Worm (Caenorhabditis elegans) whole organism, L4 larva: ENCODE data around the gene ttyh-1.

Experiments used
- D1046.2 ChIP-seq: fragments of 200-800 bp; sonication (Bioruptor generic); IDR thresholded peaks from 2 replicates; pipeline ENCODE4 v1.3.6; 2022; ENCODE audit warnings: missing genetic modification characterization, missing compliant biosample characterization
- F26F4.8 ChIP-seq: fragments of 200-800 bp; sonication (Bioruptor generic); conservative IDR thresholded peaks from 2 replicates; pipeline ENCODE4 v1.3.6; 2022; ENCODE audit warnings: missing genetic modification characterization, missing compliant biosample characterization
- F37D6.2 ChIP-seq: sonication (generic microtip); optimal IDR thresholded peaks from 2 replicates; lab custom pipeline; 2016; ENCODE audit warnings: mild to moderate bottlenecking, missing genetic modification characterization, missing compliant biosample characterization
- F49E8.2 ChIP-seq: sonication (generic microtip); optimal IDR thresholded peaks from 2 replicates; lab custom pipeline; 2016; ENCODE audit warnings: missing compliant biosample characterization, mild to moderate bottlenecking, missing genetic modification characterization, borderline replicate concordance
- T26A8.4 ChIP-seq: fragments of 200-800 bp; sonication (Bioruptor generic); IDR thresholded peaks from 2 replicates; pipeline ENCODE4 v1.3.6; 2022; ENCODE audit warnings: missing genetic modification characterization, missing compliant biosample characterization
- Y48G9A.11 ChIP-seq: fragments of 200-800 bp; sonication (Bioruptor generic); IDR thresholded peaks from 2 replicates; pipeline ENCODE4 v1.3.6; 2022; ENCODE audit warnings: missing genetic modification reagents, missing genetic modification characterization, missing compliant biosample characterization
- ZK337.2 ChIP-seq: fragments of 200-800 bp; sonication (Bioruptor generic); IDR thresholded peaks from 2 replicates; pipeline ENCODE4 v1.3.6; 2022; ENCODE audit warnings: missing genetic modification reagents, missing genetic modification characterization, missing compliant biosample characterization
- aly-2 ChIP-seq: sonication (generic microtip); optimal IDR thresholded peaks from 2 replicates; lab custom pipeline; 2018; ENCODE audit warnings: missing biosample characterization, missing genetic modification characterization
- arid-1 ChIP-seq: fragments of 200-800 bp; sonication (Bioruptor generic); conservative IDR thresholded peaks from 2 replicates; pipeline ENCODE4 v1.3.6; 2022; ENCODE audit warnings: missing genetic modification reagents, missing genetic modification characterization, missing compliant biosample characterization
- ceh-20 ChIP-seq: fragments of 200-800 bp; sonication (Bioruptor generic); IDR thresholded peaks from 2 replicates; pipeline ENCODE4 v1.3.6; 2022; ENCODE audit warnings: missing genetic modification reagents, missing genetic modification characterization, missing compliant biosample characterization
- ceh-28 ChIP-seq: fragments of 150-350 bp; optimal IDR thresholded peaks from 2 replicates; lab custom pipeline; 2014; ENCODE audit warnings: missing biosample characterization, missing genetic modification reagents, missing genetic modification characterization
- ceh-32 ChIP-seq: sonication (generic microtip); optimal IDR thresholded peaks from 2 replicates; lab custom pipeline; 2016; ENCODE audit warnings: mild to moderate bottlenecking, missing genetic modification characterization, missing compliant biosample characterization; ENCODE audit not compliant: poor library complexity
- ceh-82 ChIP-seq: sonication (generic microtip); optimal IDR thresholded peaks from 2 replicates; lab custom pipeline; 2017; ENCODE audit warnings: missing biosample characterization, missing genetic modification characterization
- cey-2 ChIP-seq: sonication (generic microtip); optimal IDR thresholded peaks from 3 replicates; lab custom pipeline; 2017; ENCODE audit warnings: missing genetic modification characterization, mild to moderate bottlenecking, missing compliant biosample characterization, antibody characterized with exemption, borderline replicate concordance; ENCODE audit not compliant: insufficient read depth
- ctbp-1 ChIP-seq: fragments of 200-800 bp; sonication (Bioruptor generic); IDR thresholded peaks from 2 replicates; pipeline ENCODE4 v1.3.6; 2022; ENCODE audit warnings: missing genetic modification reagents, missing genetic modification characterization, missing compliant biosample characterization
- dmd-8 ChIP-seq: fragments of 200-800 bp; sonication (Bioruptor generic); IDR thresholded peaks from 2 replicates; pipeline ENCODE4 v1.3.6; 2022; ENCODE audit warnings: missing genetic modification characterization, missing compliant biosample characterization
- dmd-9 ChIP-seq: fragments of 200-800 bp; sonication (Bioruptor generic); IDR thresholded peaks from 2 replicates; pipeline ENCODE4 v1.3.6; 2022; ENCODE audit warnings: missing genetic modification reagents, missing genetic modification characterization, missing compliant biosample characterization
- duxl-1 ChIP-seq: sonication (generic microtip); optimal IDR thresholded peaks from 2 replicates; lab custom pipeline; 2016; ENCODE audit warnings: mild to moderate bottlenecking, missing genetic modification characterization, moderate library complexity, missing compliant biosample characterization; ENCODE audit not compliant: poor library complexity
- egl-27 ChIP-seq: sonication (generic microtip); optimal IDR thresholded peaks from 3 replicates; lab custom pipeline; 2017; ENCODE audit warnings: missing biosample characterization, missing genetic modification reagents, missing genetic modification characterization
- egl-43 ChIP-seq: fragments of 200-800 bp; sonication (Bioruptor generic); IDR thresholded peaks from 2 replicates; pipeline ENCODE4 v1.3.6; 2022; ENCODE audit warnings: missing genetic modification reagents, missing genetic modification characterization, missing compliant biosample characterization
- fos-1 ChIP-seq: fragments of 150-350 bp; optimal IDR thresholded peaks from 2 replicates; lab custom pipeline; 2014; ENCODE audit warnings: missing biosample characterization, missing genetic modification characterization
- gei-8 ChIP-seq: fragments of 200-800 bp; sonication (Bioruptor generic); optimal IDR thresholded peaks from 2 replicates; lab custom pipeline; 2018; ENCODE audit warnings: mild to moderate bottlenecking, missing genetic modification characterization, missing compliant biosample characterization
- hif-1 ChIP-seq, 2 experiments: sonication (generic microtip); optimal IDR thresholded peaks; 2 replicates each; lab custom pipeline; 2016 to 2017; ENCODE audit warnings: missing compliant biosample characterization in 2 of 2, missing genetic modification characterization in 2 of 2, missing genetic modification reagents in 2 of 2, missing genotype in 2 of 2, mild to moderate bottlenecking in 1 of 2
- hlh-11 ChIP-seq: fragments of 200-800 bp; sonication (Bioruptor generic); optimal IDR thresholded peaks from 2 replicates; lab custom pipeline; 2018; ENCODE audit warnings: mild to moderate bottlenecking, missing genetic modification characterization, missing compliant biosample characterization
- lin-15B ChIP-seq: fragments of 150-350 bp; sonication (generic microtip); optimal IDR thresholded peaks from 3 replicates; lab custom pipeline; 2014; ENCODE audit warnings: missing biosample characterization, missing genetic modification characterization
- lin-29 ChIP-seq: fragments of 200-800 bp; sonication (Bioruptor generic); IDR thresholded peaks from 2 replicates; pipeline ENCODE4 v1.3.6; 2022; ENCODE audit warnings: missing genetic modification reagents, missing genetic modification characterization, missing compliant biosample characterization
- lin-38 ChIP-seq: fragments of 200-800 bp; sonication (Bioruptor generic); IDR thresholded peaks from 2 replicates; pipeline ENCODE4 v1.3.6; 2022; ENCODE audit warnings: missing genetic modification reagents, missing genetic modification characterization, missing compliant biosample characterization
- lsy-2 ChIP-seq, 2 experiments: fragments of 150-350 bp in 1 of 2; sonication (generic microtip) in 1 of 2; optimal IDR thresholded peaks; 2 replicates each; lab custom pipeline; 2014 to 2017; ENCODE audit warnings: missing biosample characterization in 2 of 2, missing genetic modification characterization in 2 of 2
- mep-1 ChIP-seq: fragments of 150-350 bp; sonication (generic microtip); optimal IDR thresholded peaks from 3 replicates; lab custom pipeline; 2014; ENCODE audit warnings: missing biosample characterization, missing genetic modification characterization
- mes-2 ChIP-seq: sonication (generic microtip); optimal IDR thresholded peaks from 2 replicates; lab custom pipeline; 2016; ENCODE audit warnings: missing genotype, mild to moderate bottlenecking, missing genetic modification characterization, missing compliant biosample characterization; ENCODE audit not compliant: poor library complexity, severe bottlenecking
- mxl-2 ChIP-seq: fragments of 200-800 bp; sonication (Bioruptor generic); conservative IDR thresholded peaks from 2 replicates; pipeline ENCODE4 v1.3.6; 2022; ENCODE audit warnings: missing genetic modification reagents, missing genetic modification characterization, missing compliant biosample characterization
- mxl-3 ChIP-seq: fragments of 200-800 bp; sonication (Bioruptor generic); optimal IDR thresholded peaks from 2 replicates; lab custom pipeline; 2018; ENCODE audit warnings: mild to moderate bottlenecking, missing genetic modification characterization, missing compliant biosample characterization
- nhr-237 ChIP-seq: sonication (generic microtip); optimal IDR thresholded peaks from 2 replicates; lab custom pipeline; 2017; ENCODE audit warnings: missing biosample characterization, missing genetic modification characterization
- nhr-25 ChIP-seq: sonication (generic microtip); optimal IDR thresholded peaks from 2 replicates; lab custom pipeline; 2017; ENCODE audit warnings: missing genetic modification characterization, mild to moderate bottlenecking, missing compliant biosample characterization, antibody characterized with exemption, moderate library complexity, borderline replicate concordance; ENCODE audit not compliant: insufficient read depth
- nhr-28 ChIP-seq: fragments of 150-350 bp; optimal IDR thresholded peaks from 2 replicates; lab custom pipeline; 2014; ENCODE audit warnings: missing biosample characterization, missing genetic modification characterization
- nhr-6 ChIP-seq: fragments of 150-350 bp; optimal IDR thresholded peaks from 2 replicates; lab custom pipeline; 2014; ENCODE audit warnings: missing biosample characterization, missing genetic modification characterization
- pha-4 ChIP-seq, 2 experiments: fragments of 150-350 bp in 1 of 2; fragments of 200-800 bp in 1 of 2; sonication (Bioruptor generic) in 1 of 2; IDR thresholded peaks in 1 of 2; optimal IDR thresholded peaks in 1 of 2; 2 replicates each; pipeline versions ENCODE4 v1.3.6 to Lab custom; 2014 to 2022; ENCODE audit warnings: missing genetic modification characterization in 2 of 2, missing genetic modification reagents in 2 of 2, missing biosample characterization in 1 of 2, missing compliant biosample characterization in 1 of 2
- php-3 ChIP-seq: fragments of 200-800 bp; sonication (Bioruptor generic); IDR thresholded peaks from 2 replicates; pipeline ENCODE4 v1.3.6; 2022; ENCODE audit warnings: missing genetic modification reagents, missing genetic modification characterization, missing compliant biosample characterization
- pqm-1 ChIP-seq: sonication (generic microtip); optimal IDR thresholded peaks from 2 replicates; lab custom pipeline; 2017; ENCODE audit warnings: missing biosample characterization, missing genetic modification characterization
- saeg-2 ChIP-seq: fragments of 200-800 bp; sonication (Bioruptor generic); IDR thresholded peaks from 2 replicates; pipeline ENCODE4 v1.3.6; 2022; ENCODE audit warnings: missing genetic modification reagents, missing genetic modification characterization, missing compliant biosample characterization
- skn-1 ChIP-seq: fragments of 150-350 bp; optimal IDR thresholded peaks from 2 replicates; lab custom pipeline; 2014; ENCODE audit warnings: missing biosample characterization, missing genetic modification characterization
- snpc-1.2 ChIP-seq: fragments of 200-800 bp; sonication (Bioruptor generic); IDR thresholded peaks from 2 replicates; pipeline ENCODE4 v1.3.6; 2022; ENCODE audit warnings: missing genetic modification reagents, missing genetic modification characterization, missing compliant biosample characterization
- snpc-4 ChIP-seq: fragments of 150-350 bp; optimal IDR thresholded peaks from 2 replicates; lab custom pipeline; 2014; ENCODE audit warnings: missing biosample characterization, missing genetic modification characterization
- unc-39 ChIP-seq: sonication (generic microtip); optimal IDR thresholded peaks from 2 replicates; lab custom pipeline; 2017; ENCODE audit warnings: missing biosample characterization, missing genetic modification characterization
- zfp-3 ChIP-seq: fragments of 200-800 bp; sonication (Bioruptor generic); conservative IDR thresholded peaks from 2 replicates; pipeline ENCODE4 v1.3.6; 2022; ENCODE audit warnings: missing genetic modification reagents, missing genetic modification characterization, missing compliant biosample characterization
- zip-11 ChIP-seq: fragments of 200-800 bp; sonication (Bioruptor generic); IDR thresholded peaks from 2 replicates; pipeline ENCODE4 v1.3.6; 2022; ENCODE audit warnings: missing genetic modification characterization, missing compliant biosample characterization
- zip-2 ChIP-seq: fragments of 150-350 bp; optimal IDR thresholded peaks from 2 replicates; lab custom pipeline; 2014; ENCODE audit warnings: missing biosample characterization, missing genetic modification characterization
- ztf-11 ChIP-seq: fragments of 150-350 bp; optimal IDR thresholded peaks from 2 replicates; lab custom pipeline; 2014; ENCODE audit warnings: missing biosample characterization, missing genetic modification characterization

ttyh-1 gene

ce11 chrX:11392924-11393323 is 24.4 kb downstream of the ttyh-1 start, which contains the start of gene prx-12 (continued):
- no peak for TF ChIP-seq zfp-3
- TF ChIP-seq nhr-6 (tag; lab: Kevin White, UChicago) = no peak
- TF ChIP-seq, all 104 proteins: peak for 10

DNA sequence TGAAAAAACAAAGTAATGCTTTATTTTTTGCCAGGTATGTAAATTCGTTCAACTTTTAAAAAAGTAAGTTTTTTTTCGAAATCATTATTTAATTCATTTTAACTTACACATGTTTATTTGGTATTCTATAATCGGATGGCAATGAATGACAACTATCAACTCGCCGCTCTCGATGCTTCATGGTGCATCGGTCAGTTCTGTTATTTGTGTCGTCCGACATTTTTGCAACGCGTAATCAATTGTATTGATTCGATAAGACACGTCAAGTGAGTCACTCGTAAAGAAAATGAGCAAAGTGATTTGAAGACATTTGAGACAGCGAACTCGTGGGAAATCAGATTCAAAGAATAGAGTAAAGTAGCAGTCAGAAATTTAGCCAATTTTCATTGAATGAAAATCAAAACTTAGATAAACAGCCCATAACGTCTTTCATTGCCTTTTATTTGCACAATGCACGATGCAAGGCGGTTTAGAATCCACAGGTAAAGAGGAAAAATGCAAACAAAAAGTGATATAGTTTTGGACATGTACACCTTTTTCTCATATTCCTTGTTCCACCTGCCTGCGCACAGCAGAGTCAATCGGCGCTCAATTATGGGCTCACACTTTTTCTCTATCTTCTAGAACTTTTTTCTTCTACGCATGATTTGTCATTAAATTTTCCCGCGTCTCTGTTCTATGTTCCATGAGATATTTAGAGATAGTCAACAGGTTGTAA is 32.1 kb downstream of the ttyh-1 start:
- TF ChIP-seq T26A8.4 (GFP tag; lab: Robert Waterston, UW) (no peak), lin-38 (GFP tag; lab: Robert Waterston, UW) (no peak), unc-39 (tag; lab: Kevin White, UChicago) (no peak), mxl-3 (no peak), duxl-1 (tag; lab: Kevin White, UChicago) (no peak), egl-43 (GFP tag; lab: Robert Waterston, UW) (no peak), D1046.2 (GFP tag; lab: Robert Waterston, UW) (no peak), ceh-82 (tag; lab: Kevin White, UChicago) (no peak), ctbp-1 (no peak), dmd-9 (GFP tag; lab: Robert Waterston, UW) (no peak), gei-8 (GFP tag; lab: Kevin White, UChicago) (no peak), skn-1 (tag; lab: Kevin White, UChicago) (no peak), fos-1 (tag; lab: Kevin White, UChicago) (no peak), dmd-8 (no peak), mep-1 (tag; lab: Kevin White, UChicago) (no peak), snpc-4 (tag; lab: Kevin White, UChicago) (no peak), Y48G9A.11 (GFP tag; lab: Robert Waterston, UW) (no peak), F26F4.8 (GFP tag; lab: Robert Waterston, UW) (no peak), nhr-237 (tag; lab: Kevin White, UChicago) (no peak), hlh-11 (tag; lab: Kevin White, UChicago) (peak; percentile 39), F49E8.2 (tag; lab: Kevin White, UChicago) (no peak), php-3 (GFP tag; lab: Robert Waterston, UW) (no peak), mxl-2 (GFP tag; lab: Robert Waterston, UW) (no peak), egl-27 (no peak), nhr-28 (tag; lab: Kevin White, UChicago) (peak; percentile 73), ZK337.2 (no peak), zip-2 (tag; lab: Kevin White, UChicago) (no peak), nhr-25 (tag; lab: Kevin White, UChicago) (no peak), cey-2 (tag; lab: Kevin White, UChicago) (no peak), ceh-28 (no peak), ztf-11 (no peak), mes-2 (tag; lab: Kevin White, UChicago) (no peak), F37D6.2 (tag; lab: Kevin White, UChicago) (no peak), lsy-2 (tag; optimal IDR thresholded peaks at IDR 0.05; lab: Kevin White, UChicago) (no peak), snpc-1.2 (no peak), ceh-20 (GFP tag; lab: Robert Waterston, UW) (no peak), arid-1 (GFP tag; lab: Robert Waterston, UW) (no peak), pqm-1 (tag; lab: Kevin White, UChicago) (peak; percentile 39), zip-11 (GFP tag; lab: Robert Waterston, UW) (no peak), lin-29 (GFP tag; lab: Robert Waterston, UW) (no peak), aly-2 (tag; lab: Kevin White, UChicago) (no peak), pha-4 (GFP tag; IDR thresholded peaks at IDR 0.05; lab: Robert Waterston, UW) (no peak), pha-4 (tag; optimal IDR thresholded peaks at IDR 0.05; lab: Kevin White, UChicago) (no peak), ceh-32 (no peak), saeg-2 (GFP tag; lab: Robert Waterston, UW) (no peak), hif-1 (tag; optimal IDR thresholded peaks at IDR 0.05; lab: Kevin White, UChicago) (no peak), lin-15B (tag; lab: Kevin White, UChicago) (no peak)
